Worm (Caenorhabditis elegans): Measurements from ENCODE around the gene metl-13.

Gene metl-13

ce11 chrIV:6634789-6635188 is at the start of gene metl-13:
Gene metl-13, plus strand, starts transcription at chrIV:6635089.
- TF ChIP-seq mab-5 (tag; optimal IDR thresholded peaks at IDR 0.05) (no peak), nhr-25 (tag; optimal IDR thresholded peaks at IDR 0.05) (no peak), ceh-82 (tag; optimal IDR thresholded peaks at IDR 0.05) (no peak)

DNA sequence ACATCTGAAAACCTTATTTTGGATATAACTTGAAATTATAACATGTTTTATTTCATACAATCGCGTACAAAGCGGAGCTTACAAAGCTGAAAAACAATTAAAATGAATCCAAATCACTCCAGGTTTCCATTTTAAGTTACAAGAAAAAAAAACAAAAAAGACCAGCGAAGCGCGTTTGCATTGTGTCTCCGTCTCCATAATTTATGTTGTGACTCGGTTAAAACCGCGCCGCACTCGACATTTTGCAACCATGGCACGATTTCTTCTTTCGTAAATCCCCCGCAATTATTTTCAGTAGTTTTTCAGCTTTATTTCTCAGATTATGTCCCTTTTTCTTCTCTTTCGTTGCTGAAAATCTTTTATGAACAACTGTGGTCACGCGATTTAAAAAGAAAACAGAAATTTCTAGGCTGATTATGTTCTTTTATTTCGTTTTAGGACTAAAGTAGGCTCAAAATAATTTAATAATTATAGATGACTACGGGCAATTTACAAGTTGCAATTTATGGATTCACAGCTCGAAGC is 49.4 kb upstream of the metl-13 start, which contains the start of the genes F38A5.2 and dnj-11:
Gene F38A5.2 (minus strand): TSS at position 4 of the 525 bp plus-strand sequence.
Gene dnj-11 (plus strand): TSS at position 475 of the 525 bp plus-strand sequence.
- TF ChIP-seq ZK546.5 (tag; optimal IDR thresholded peaks at IDR 0.05), result no peak
- no peak for TF ChIP-seq Y55F3AM.14 (GFP tag; optimal IDR thresholded peaks at IDR 0.05)
- TF ChIP-seq blmp-1 (tag; optimal IDR thresholded peaks at IDR 0.05; ENCODE audit: insufficient read depth), result peak; percentile 16
- TF ChIP-seq ama-1 (optimal IDR thresholded peaks at IDR 0.05), result peak; percentile 42
- no peak for TF ChIP-seq nhr-12 (tag; optimal IDR thresholded peaks at IDR 0.05)
- no peak for TF ChIP-seq ztf-11 (tag; optimal IDR thresholded peaks at IDR 0.05)
- peak; percentile 97 for TF ChIP-seq unc-55 (GFP tag; optimal IDR thresholded peaks at IDR 0.05)
- peak; percentile 88 for TF ChIP-seq sma-9 (GFP tag; optimal IDR thresholded peaks at IDR 0.05)
- TF ChIP-seq sma-9 (tag; optimal IDR thresholded peaks at IDR 0.05), result no peak
- TF ChIP-seq lin-11 (tag; optimal IDR thresholded peaks at IDR 0.05), result peak; percentile 83
- peak; percentile 38 for TF ChIP-seq mab-5 (tag; optimal IDR thresholded peaks at IDR 0.05)
- TF ChIP-seq mbf-1 (tag; optimal IDR thresholded peaks at IDR 0.05), result no peak
- TF ChIP-seq nhr-77 (tag; optimal IDR thresholded peaks at IDR 0.05), result no peak
- no peak for TF ChIP-seq mdl-1 (tag; optimal IDR thresholded peaks at IDR 0.05)
- TF ChIP-seq lin-13 (GFP tag; optimal IDR thresholded peaks at IDR 0.05), result peak; percentile 83
- no peak for TF ChIP-seq unc-39 (tag; optimal IDR thresholded peaks at IDR 0.05)
- peak; percentile 87 for TF ChIP-seq crh-2 (tag; optimal IDR thresholded peaks at IDR 0.05)
- peak; percentile 7 for TF ChIP-seq R02D3.7 (tag; optimal IDR thresholded peaks at IDR 0.05)
- TF ChIP-seq unc-62 (GFP tag; optimal IDR thresholded peaks at IDR 0.05), result no peak
- peak; percentile 76 for TF ChIP-seq nhr-21 (tag; optimal IDR thresholded peaks at IDR 0.05)
- TF ChIP-seq lin-39 (tag; optimal IDR thresholded peaks at IDR 0.05), result no peak
- TF ChIP-seq lsy-2 (tag; optimal IDR thresholded peaks at IDR 0.05), result peak; percentile 64 to 90
- no peak for TF ChIP-seq elt-1 (tag; optimal IDR thresholded peaks at IDR 0.05)
- TF ChIP-seq elt-3 (tag; optimal IDR thresholded peaks at IDR 0.05), result no peak
- peak; percentile 50 for TF ChIP-seq snpc-4 (tag; optimal IDR thresholded peaks at IDR 0.05)
- TF ChIP-seq alr-1 (tag; optimal IDR thresholded peaks at IDR 0.05), result no peak
- TF ChIP-seq sma-3 (GFP tag; optimal IDR thresholded peaks at IDR 0.05), result peak; percentile 81
- peak; percentile 50 for TF ChIP-seq sem-4 (tag; optimal IDR thresholded peaks at IDR 0.05)
- TF ChIP-seq ceh-82 (tag; optimal IDR thresholded peaks at IDR 0.05), result no peak
- peak; percentile 72 for TF ChIP-seq fos-1 (tag; optimal IDR thresholded peaks at IDR 0.05)
- TF ChIP-seq nhr-23 (tag; optimal IDR thresholded peaks at IDR 0.05), result no peak
- TF ChIP-seq skn-1 (tag; optimal IDR thresholded peaks at IDR 0.05), result no peak
- no peak for TF ChIP-seq peb-1 (tag; optimal IDR thresholded peaks at IDR 0.05)
- TF ChIP-seq ztf-4 (tag; optimal IDR thresholded peaks at IDR 0.05), result peak; percentile 47
- no peak for TF ChIP-seq nhr-25 (tag; optimal IDR thresholded peaks at IDR 0.05)
- peak; percentile 74 for TF ChIP-seq F13H6.1 (tag; optimal IDR thresholded peaks at IDR 0.05)
- no peak for TF ChIP-seq nhr-10 (tag; optimal IDR thresholded peaks at IDR 0.05)
- TF ChIP-seq dmd-4 (tag; optimal IDR thresholded peaks at IDR 0.05), result no peak
- TF ChIP-seq aly-2 (tag; optimal IDR thresholded peaks at IDR 0.05), result no peak
- TF ChIP-seq nhr-11 (tag; optimal IDR thresholded peaks at IDR 0.05), result no peak
- TF ChIP-seq ceh-16 (tag; optimal IDR thresholded peaks at IDR 0.05), result peak; percentile 66
- TF ChIP-seq nhr-129 (tag; optimal IDR thresholded peaks at IDR 0.05), result peak; percentile 87
- no peak for TF ChIP-seq nhr-6 (tag; optimal IDR thresholded peaks at IDR 0.05)
- TF ChIP-seq ztf-1 (GFP tag; conservative IDR thresholded peaks at IDR 0.05), result no peak
- TF ChIP-seq C34F6.9 (tag; optimal IDR thresholded peaks at IDR 0.05), result peak; percentile 93
- TF ChIP-seq nhr-237 (tag; optimal IDR thresholded peaks at IDR 0.05), result no peak
- peak; percentile 69 for TF ChIP-seq egl-27 (tag; optimal IDR thresholded peaks at IDR 0.05)
- peak; percentile 77 for TF ChIP-seq gmeb-1 (tag; optimal IDR thresholded peaks at IDR 0.05)
- TF ChIP-seq zag-1 (tag; optimal IDR thresholded peaks at IDR 0.05), result peak; percentile 37
